Fruit fly (Drosophila melanogaster) whole organism, embryonic: ENCODE results near the gene CG16985.

Experiments used
- Awh ChIP-seq: fragments of 200-800 bp; sonication (Bioruptor generic); IDR thresholded peaks from 2 replicates; pipeline ENCODE4, ENCODE4 v1.3.6; 2022; ENCODE audit warnings: missing biosample characterization, missing genetic modification characterization
- CG11696 ChIP-seq: fragments of 200-800 bp; sonication (Bioruptor generic); IDR thresholded peaks from 2 replicates; pipeline ENCODE4 v1.3.6; 2022; ENCODE audit warnings: missing biosample characterization, missing genetic modification characterization
- CG12299 ChIP-seq: fragments of 200-800 bp; sonication (Bioruptor generic); optimal IDR thresholded peaks from 2 replicates; lab custom pipeline; 2018; ENCODE audit warnings: missing biosample characterization, mild to moderate bottlenecking, missing genetic modification characterization
- CG13624 ChIP-seq: fragments of 200-800 bp; sonication (Bioruptor generic); optimal IDR thresholded peaks from 2 replicates; lab custom pipeline; 2016; ENCODE audit warnings: missing biosample characterization, missing genetic modification characterization
- CG14014 ChIP-seq: fragments of 200-800 bp; sonication (Bioruptor generic); IDR thresholded peaks from 2 replicates; pipeline ENCODE4 v1.3.6; 2022; ENCODE audit warnings: missing biosample characterization, missing genetic modification characterization
- CG14965 ChIP-seq: fragments of 200-800 bp; sonication (Bioruptor generic); optimal IDR thresholded peaks from 2 replicates; lab custom pipeline; 2016; ENCODE audit warnings: missing biosample characterization, missing genetic modification characterization, borderline replicate concordance
- CG15011 ChIP-seq: fragments of 200-800 bp; sonication (Bioruptor generic); optimal IDR thresholded peaks from 3 replicates; lab custom pipeline; 2018; ENCODE audit warnings: missing biosample characterization, mild to moderate bottlenecking, missing genetic modification characterization
- CG15514 ChIP-seq: fragments of 200-800 bp; sonication (Bioruptor generic); optimal IDR thresholded peaks from 3 replicates; lab custom pipeline; 2017; ENCODE audit warnings: missing biosample characterization, missing genetic modification characterization, mild to moderate bottlenecking, moderate library complexity, missing genetic modification reagents
- CG1603 ChIP-seq: fragments of 200-800 bp; sonication (Bioruptor generic); optimal IDR thresholded peaks from 2 replicates; lab custom pipeline; 2019; ENCODE audit warnings: missing biosample characterization, mild to moderate bottlenecking, missing genetic modification characterization, moderate library complexity
- CG17359 ChIP-seq: fragments of 200-800 bp; sonication (Bioruptor generic); optimal IDR thresholded peaks from 3 replicates; lab custom pipeline; 2018; ENCODE audit warnings: missing biosample characterization, mild to moderate bottlenecking, missing genetic modification characterization, moderate library complexity
- CG18476 ChIP-seq: fragments of 200-800 bp; sonication (Bioruptor generic); optimal IDR thresholded peaks from 2 replicates; lab custom pipeline; 2016; ENCODE audit warnings: missing biosample characterization, mild to moderate bottlenecking, missing genetic modification characterization
- CG18619 ChIP-seq: fragments of 200-800 bp; sonication (Bioruptor generic); optimal IDR thresholded peaks from 3 replicates; lab custom pipeline; 2017; ENCODE audit warnings: missing biosample characterization, mild to moderate bottlenecking, missing genetic modification characterization
- CG4328 ChIP-seq: fragments of 200-800 bp; sonication (Bioruptor generic); optimal IDR thresholded peaks from 3 replicates; lab custom pipeline; 2017; ENCODE audit warnings: missing biosample characterization, missing genetic modification reagents, missing genetic modification characterization
- CG4730 ChIP-seq: fragments of 200-800 bp; sonication (Bioruptor generic); IDR thresholded peaks from 2 replicates; pipeline ENCODE4 v1.3.6; 2022; ENCODE audit warnings: missing biosample characterization, missing genetic modification characterization
- CG4820 ChIP-seq: fragments of 200-800 bp; sonication (Bioruptor generic); optimal IDR thresholded peaks from 3 replicates; lab custom pipeline; 2016; ENCODE audit warnings: missing biosample characterization, missing genetic modification characterization
- CG5953 ChIP-seq: fragments of 200-800 bp; sonication (Bioruptor generic); IDR thresholded peaks from 2 replicates; pipeline ENCODE4 v1.3.6; 2022; ENCODE audit warnings: missing biosample characterization, missing genetic modification characterization
- CG6654 ChIP-seq: fragments of 200-800 bp; sonication (Bioruptor generic); optimal IDR thresholded peaks from 2 replicates; lab custom pipeline; 2017; ENCODE audit warnings: missing biosample characterization, mild to moderate bottlenecking, missing genetic modification characterization
- CG6689 ChIP-seq: fragments of 200-800 bp; sonication (Bioruptor generic); IDR thresholded peaks from 2 replicates; pipeline ENCODE4 v1.3.6; 2022; ENCODE audit warnings: missing biosample characterization, missing genetic modification characterization
- CG9215 ChIP-seq: fragments of 200-800 bp; sonication (Bioruptor generic); IDR thresholded peaks from 2 replicates; pipeline ENCODE4 v1.3.6; 2022; ENCODE audit warnings: missing biosample characterization, missing genetic modification characterization
- CG9727 ChIP-seq: fragments of 200-800 bp; sonication (Bioruptor generic); optimal IDR thresholded peaks from 3 replicates; lab custom pipeline; 2017; ENCODE audit warnings: missing biosample characterization, mild to moderate bottlenecking, missing genetic modification characterization
- CG9797 ChIP-seq: fragments of 200-800 bp; sonication (Bioruptor generic); optimal IDR thresholded peaks from 3 replicates; lab custom pipeline; 2018; ENCODE audit warnings: missing biosample characterization, mild to moderate bottlenecking, missing genetic modification characterization
- CG9876 ChIP-seq: fragments of 200-800 bp; sonication (Bioruptor generic); optimal IDR thresholded peaks from 2 replicates; lab custom pipeline; 2016; ENCODE audit warnings: missing biosample characterization, missing genetic modification characterization
- CG9932 ChIP-seq: fragments of 200-800 bp; sonication (Bioruptor generic); IDR thresholded peaks from 2 replicates; pipeline ENCODE4 v1.3.6; 2022; ENCODE audit warnings: missing biosample characterization, missing genetic modification characterization
- CoRest ChIP-seq: fragments of 200-800 bp; sonication (Bioruptor generic); optimal IDR thresholded peaks from 3 replicates; lab custom pipeline; 2018; ENCODE audit warnings: missing biosample characterization, mild to moderate bottlenecking, missing genetic modification characterization, moderate library complexity
- Dfd ChIP-seq, 2 experiments: fragments of >200 bp; optimal IDR thresholded peaks; 2 replicates each; lab custom pipeline; 2017; ENCODE audit warnings: missing biosample characterization in 2 of 2, missing genetic modification characterization in 2 of 2
- Dref ChIP-seq: fragments of 200-800 bp; sonication (Bioruptor generic); IDR thresholded peaks from 2 replicates; pipeline ENCODE4 v1.3.6; 2022; ENCODE audit warnings: missing biosample characterization, missing genetic modification characterization
- GATAe ChIP-seq: fragments of 200-800 bp; sonication (Bioruptor generic); conservative IDR thresholded peaks from 2 replicates; pipeline ENCODE4 v1.3.6; 2022; ENCODE audit warnings: missing biosample characterization, missing genetic modification characterization
- H2.0 ChIP-seq: fragments of 200-800 bp; sonication (Bioruptor generic); IDR thresholded peaks from 2 replicates; pipeline ENCODE4 v1.3.6; 2022; ENCODE audit warnings: missing biosample characterization, missing genetic modification characterization
- Hmr ChIP-seq: fragments of 200-800 bp; sonication (Bioruptor generic); optimal IDR thresholded peaks from 3 replicates; lab custom pipeline; 2017; ENCODE audit warnings: mild to moderate bottlenecking, missing biosample characterization, missing genetic modification reagents, missing genetic modification characterization
- Lim3 ChIP-seq: fragments of 200-800 bp; sonication (Bioruptor generic); IDR thresholded peaks from 2 replicates; pipeline ENCODE4 v1.3.6; 2022; ENCODE audit warnings: missing biosample characterization, missing genetic modification characterization
- NfI ChIP-seq: fragments of 200-800 bp; sonication (Bioruptor generic); optimal IDR thresholded peaks from 3 replicates; lab custom pipeline; 2018; ENCODE audit warnings: missing biosample characterization, mild to moderate bottlenecking, missing genetic modification characterization, moderate library complexity
- Optix ChIP-seq: fragments of 200-800 bp; sonication (Bioruptor generic); IDR thresholded peaks from 3 replicates; pipeline ENCODE4 v1.3.6; 2022; ENCODE audit warnings: missing biosample characterization, missing genetic modification characterization
- PHDP ChIP-seq: fragments of 200-800 bp; sonication (Bioruptor generic); optimal IDR thresholded peaks from 3 replicates; lab custom pipeline; 2018; ENCODE audit warnings: missing biosample characterization, mild to moderate bottlenecking, missing genetic modification characterization, moderate library complexity
- Scr ChIP-seq: fragments of 200-800 bp; sonication (Bioruptor generic); IDR thresholded peaks from 2 replicates; pipeline ENCODE4 v1.3.6; 2022; ENCODE audit warnings: missing biosample characterization, missing genetic modification characterization; ENCODE audit not compliant: partially characterized antibody
- Spps ChIP-seq: fragments of 200-800 bp; sonication (Bioruptor generic); optimal IDR thresholded peaks from 2 replicates; lab custom pipeline; 2018; ENCODE audit warnings: missing biosample characterization, mild to moderate bottlenecking, missing genetic modification characterization
- Tbp ChIP-seq: fragments of >200 bp; optimal IDR thresholded peaks from 2 replicates; lab custom pipeline; 2018; ENCODE audit warnings: missing biosample characterization, missing genetic modification characterization
- YL-1 ChIP-seq: fragments of 200-800 bp; sonication (Bioruptor generic); optimal IDR thresholded peaks from 3 replicates; lab custom pipeline; 2017; ENCODE audit warnings: missing biosample characterization, mild to moderate bottlenecking, missing genetic modification characterization
- btn ChIP-seq: fragments of 200-800 bp; sonication (Bioruptor generic); optimal IDR thresholded peaks from 2 replicates; lab custom pipeline; 2016; ENCODE audit warnings: missing biosample characterization, missing genetic modification characterization
- dysf ChIP-seq: fragments of 200-800 bp; sonication (Bioruptor generic); IDR thresholded peaks from 3 replicates; pipeline ENCODE4 v1.3.6; 2022; ENCODE audit warnings: missing biosample characterization, missing genetic modification characterization
- eve ChIP-seq, 2 experiments: fragments of >200 bp; optimal IDR thresholded peaks; 2 replicates each; lab custom pipeline; 2017; ENCODE audit warnings: missing biosample characterization in 2 of 2, missing genetic modification characterization in 2 of 2
- gcm2 ChIP-seq: fragments of 200-800 bp; sonication (Bioruptor generic); optimal IDR thresholded peaks from 2 replicates; lab custom pipeline; 2016; ENCODE audit warnings: missing biosample characterization, missing genetic modification characterization
- gfzf ChIP-seq: fragments of 200-800 bp; sonication (Bioruptor generic); optimal IDR thresholded peaks from 2 replicates; lab custom pipeline; 2016; ENCODE audit warnings: missing biosample characterization, mild to moderate bottlenecking, missing genetic modification characterization, moderate library complexity
- gro ChIP-seq: fragments of 200-800 bp; sonication (Bioruptor generic); optimal IDR thresholded peaks from 2 replicates; lab custom pipeline; 2016; ENCODE audit warnings: missing biosample characterization, missing genetic modification characterization
- gt ChIP-seq: fragments of 200-800 bp; sonication (Bioruptor generic); IDR thresholded peaks from 2 replicates; pipeline ENCODE4 v1.3.6; 2022; ENCODE audit warnings: missing biosample characterization, missing genetic modification characterization
- kay ChIP-seq: fragments of 200-800 bp; sonication (Bioruptor generic); optimal IDR thresholded peaks from 2 replicates; lab custom pipeline; 2016; ENCODE audit warnings: missing biosample characterization, missing genetic modification characterization
- peb ChIP-seq: fragments of 200-800 bp; sonication (Bioruptor generic); IDR thresholded peaks from 2 replicates; pipeline ENCODE4 v1.3.6; 2022; ENCODE audit warnings: missing biosample characterization, missing genetic modification characterization
- schlank ChIP-seq: fragments of 200-800 bp; sonication (Bioruptor generic); optimal IDR thresholded peaks from 2 replicates; lab custom pipeline; 2018; ENCODE audit warnings: missing biosample characterization, mild to moderate bottlenecking, missing genetic modification characterization
- seq ChIP-seq: fragments of 200-800 bp; sonication (Bioruptor generic); IDR thresholded peaks from 2 replicates; pipeline ENCODE4 v1.3.6; 2022; ENCODE audit warnings: missing biosample characterization, missing genetic modification characterization
- sima ChIP-seq: fragments of 200-800 bp; sonication (Bioruptor generic); optimal IDR thresholded peaks from 2 replicates; lab custom pipeline; 2016; ENCODE audit warnings: missing biosample characterization, missing genetic modification characterization
- slou ChIP-seq: fragments of 200-800 bp; sonication (Bioruptor generic); optimal IDR thresholded peaks from 3 replicates; lab custom pipeline; 2016; ENCODE audit warnings: missing biosample characterization, missing genetic modification characterization
- sob ChIP-seq: fragments of 200-800 bp; sonication (Bioruptor generic); IDR thresholded peaks from 2 replicates; pipeline ENCODE4 v1.3.6; 2022; ENCODE audit warnings: missing biosample characterization, missing genetic modification characterization
- twi ChIP-seq: fragments of 200-800 bp; optimal IDR thresholded peaks from 2 replicates; lab custom pipeline; 2019; ENCODE audit warnings: missing biosample characterization, mild to moderate bottlenecking, missing genetic modification characterization, moderate library complexity
- z ChIP-seq: fragments of 200-800 bp; sonication (Bioruptor generic); IDR thresholded peaks from 3 replicates; pipeline ENCODE4 v1.3.6; 2022; ENCODE audit warnings: missing biosample characterization, missing genetic modification characterization

Gene CG16985

DNA sequence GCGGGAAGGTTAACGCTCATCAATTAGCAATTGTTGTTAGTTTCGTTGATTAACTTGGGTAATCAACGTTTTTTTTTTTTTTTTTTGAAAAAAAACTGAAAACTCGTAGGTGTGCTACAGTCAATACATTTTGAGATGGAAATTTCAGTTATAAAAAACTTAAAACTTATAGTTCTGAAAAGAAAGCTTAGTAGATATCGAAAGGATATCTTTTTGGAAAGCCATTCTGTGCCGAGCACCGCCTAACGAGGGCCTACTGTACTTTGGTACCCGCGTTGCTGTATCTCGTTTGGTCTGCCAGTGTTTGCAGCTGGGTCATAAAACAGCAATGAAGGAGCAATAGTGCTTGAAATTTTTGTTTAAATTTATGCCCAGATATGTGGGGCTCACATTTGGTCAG, 27.1 kb upstream of the CG16985 start (continued):
- TF ChIP-seq seq (GFP tag; lab: Robert Waterston, UW), result peak; percentile 12; the same call in 1 of the 2 replicates
- TF ChIP-seq CG18619, result no peak
- no peak for TF ChIP-seq btn (GFP tag; lab: Kevin White, UChicago)
- no peak for TF ChIP-seq CG9876
- no peak for TF ChIP-seq slou (GFP tag; lab: Kevin White, UChicago)
- no peak for TF ChIP-seq CG6654 (GFP tag; lab: Kevin White, UChicago)
- TF ChIP-seq Spps (tag; lab: Kevin White, UChicago), result no peak
- peak; percentile 80 for TF ChIP-seq sob
- TF ChIP-seq gfzf, result no peak
- TF ChIP-seq gt (GFP tag; lab: Robert Waterston, UW), result no peak
- no peak for TF ChIP-seq schlank
- no peak; the same call in 1 of the 2 replicates for TF ChIP-seq CG14014 (GFP tag; lab: Robert Waterston, UW)
- TF ChIP-seq CG9932, result 0 out of 2 replicates have a peak, but pooled peaks have one; percentile 37
- TF ChIP-seq Hmr (GFP tag; lab: Kevin White, UChicago), result no peak
- no peak for TF ChIP-seq NfI
- no peak for TF ChIP-seq CG14965 (GFP tag; lab: Kevin White, UChicago)
- no peak for TF ChIP-seq CG5953
- TF ChIP-seq PHDP (tag; lab: Kevin White, UChicago), result no peak
- no peak for TF ChIP-seq kay (GFP tag; lab: Kevin White, UChicago)
- TF ChIP-seq CG13624 (GFP tag; lab: Kevin White, UChicago), result no peak
- no peak for TF ChIP-seq YL-1
- TF ChIP-seq twi (tag; lab: Kevin White, UChicago), result no peak
- TF ChIP-seq sima (GFP tag; lab: Kevin White, UChicago), result no peak
- no peak for TF ChIP-seq CG12299 (tag; lab: Kevin White, UChicago)
- no peak for TF ChIP-seq Dfd (GFP tag; optimal IDR thresholded peaks at IDR 0.05; lab: Kevin White, UChicago)
- no peak for TF ChIP-seq eve (GFP tag; optimal IDR thresholded peaks at IDR 0.05; lab: Kevin White, UChicago)
- TF ChIP-seq Tbp (GFP tag; lab: Kevin White, UChicago), result no peak
- peak; percentile 21 for TF ChIP-seq CG4820 (GFP tag; lab: Kevin White, UChicago)
- TF ChIP-seq CG15514 (GFP tag; lab: Kevin White, UChicago), result peak; percentile 23
- TF ChIP-seq CG17359 (tag; lab: Kevin White, UChicago), result peak; percentile 29
- no peak for TF ChIP-seq CG11696 (GFP tag; lab: Robert Waterston, UW)
- TF ChIP-seq CG15011 (GFP tag; lab: Kevin White, UChicago), result no peak
- 0 out of 2 replicates have a peak, but pooled peaks have one; percentile 47 for TF ChIP-seq Awh
- no peak for TF ChIP-seq Scr
- TF ChIP-seq CoRest (tag; lab: Kevin White, UChicago), result no peak
- peak; percentile 64 for TF ChIP-seq CG6689 (GFP tag; lab: Robert Waterston, UW)
- TF ChIP-seq H2.0, result 0 out of 2 replicates have a peak, but pooled peaks have one; percentile 5
- peak; percentile 12 for TF ChIP-seq gro
- no peak for TF ChIP-seq CG18476 (GFP tag; lab: Kevin White, UChicago)
- TF ChIP-seq CG9797 (GFP tag; lab: Kevin White, UChicago), result no peak
- TF ChIP-seq z, result no peak
- TF ChIP-seq Dref (GFP tag; lab: Robert Waterston, UW), result no peak
- no peak for TF ChIP-seq gcm2
- TF ChIP-seq CG4328 (GFP tag; lab: Kevin White, UChicago), result no peak
- TF ChIP-seq CG9215, result no peak
- peak; percentile 60 for TF ChIP-seq CG4730 (GFP tag; lab: Robert Waterston, UW)
- TF ChIP-seq GATAe (GFP tag; lab: Robert Waterston, UW), result no peak
- peak; percentile 74 for TF ChIP-seq dysf (GFP tag; lab: Robert Waterston, UW)
- no peak for TF ChIP-seq peb
- no peak for TF ChIP-seq Optix (GFP tag; lab: Robert Waterston, UW)
- TF ChIP-seq CG1603 (tag; lab: Kevin White, UChicago), result no peak
- no peak for TF ChIP-seq Lim3 (GFP tag; lab: Robert Waterston, UW)
- peak; percentile 29 for TF ChIP-seq CG9727 (GFP tag; lab: Kevin White, UChicago)
